Worm (Caenorhabditis elegans): ENCODE results near the gene spig-10.

Gene spig-10

DNA sequence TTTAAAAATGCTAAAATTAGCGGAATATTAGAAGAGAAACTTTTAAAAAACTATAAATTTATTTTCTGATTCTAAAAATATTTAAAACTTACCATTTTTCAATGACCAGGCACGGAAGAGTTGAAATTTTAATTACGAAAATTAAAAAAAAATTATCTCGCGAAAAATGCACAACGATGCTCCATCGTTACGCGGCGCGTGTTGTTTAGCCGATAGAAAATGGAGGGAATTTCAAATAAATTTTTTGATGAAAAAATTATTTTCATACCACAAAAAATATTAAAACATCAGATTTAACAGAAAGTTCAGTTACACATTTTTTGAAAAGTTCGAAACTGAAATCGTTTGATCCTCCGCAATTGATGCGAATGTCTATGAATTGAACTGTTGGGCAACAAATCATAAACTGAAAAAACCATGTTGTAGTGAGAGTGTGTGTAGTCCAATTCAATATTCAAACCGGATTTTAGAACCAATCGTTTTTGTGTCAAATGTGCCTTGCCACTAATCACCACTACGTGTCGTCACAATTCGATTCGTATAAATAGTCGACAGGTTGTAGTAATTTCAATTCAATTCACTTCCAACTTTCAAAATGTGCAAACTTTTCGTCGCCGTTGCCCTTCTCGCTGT lies 45.2 kb downstream of the spig-10 start, which contains the start of the genes tofu-2 and spig-1:
Gene tofu-2 (minus strand): TSS at position 116 of the 633 bp plus-strand sequence.
Gene spig-1 (plus strand): TSS at position 583 of the 633 bp plus-strand sequence.
- TF ChIP-seq nhr-12 (tag; optimal IDR thresholded peaks at IDR 0.05) (no peak), lin-39 (tag; optimal IDR thresholded peaks at IDR 0.05) (no peak), ceh-16 (tag; optimal IDR thresholded peaks at IDR 0.05) (no peak), R02D3.7 (tag; optimal IDR thresholded peaks at IDR 0.05) (no peak), elt-1 (tag; optimal IDR thresholded peaks at IDR 0.05) (no peak), ztf-4 (tag; optimal IDR thresholded peaks at IDR 0.05) (no peak), dmd-4 (tag; optimal IDR thresholded peaks at IDR 0.05) (no peak), nhr-129 (tag; optimal IDR thresholded peaks at IDR 0.05) (no peak), ama-1 (optimal IDR thresholded peaks at IDR 0.05) (no peak), nhr-6 (tag; optimal IDR thresholded peaks at IDR 0.05) (no peak), nhr-25 (tag; optimal IDR thresholded peaks at IDR 0.05) (no peak), skn-1 (tag; optimal IDR thresholded peaks at IDR 0.05) (no peak), unc-55 (GFP tag; optimal IDR thresholded peaks at IDR 0.05) (no peak), C34F6.9 (tag; optimal IDR thresholded peaks at IDR 0.05) (no peak), mab-5 (tag; optimal IDR thresholded peaks at IDR 0.05) (no peak)

ce11 chrV:7053100-7053499 lies 47.0 kb downstream of the spig-10 start, which contains the start of gene txt-17:
TSS of gene txt-17 (minus strand) at chrV:7053200.
- TF ChIP-seq egl-27 (tag; optimal IDR thresholded peaks at IDR 0.05) (no peak), elt-1 (tag; optimal IDR thresholded peaks at IDR 0.05) (no peak), mab-5 (tag; optimal IDR thresholded peaks at IDR 0.05) (no peak), lsy-2 (tag; optimal IDR thresholded peaks at IDR 0.05) (no peak), nhr-23 (tag; optimal IDR thresholded peaks at IDR 0.05) (no peak), nhr-12 (tag; optimal IDR thresholded peaks at IDR 0.05) (no peak), ztf-4 (tag; optimal IDR thresholded peaks at IDR 0.05) (no peak), C34F6.9 (tag; optimal IDR thresholded peaks at IDR 0.05) (no peak), lin-11 (tag; optimal IDR thresholded peaks at IDR 0.05) (no peak), nhr-129 (tag; optimal IDR thresholded peaks at IDR 0.05) (no peak)

DNA sequence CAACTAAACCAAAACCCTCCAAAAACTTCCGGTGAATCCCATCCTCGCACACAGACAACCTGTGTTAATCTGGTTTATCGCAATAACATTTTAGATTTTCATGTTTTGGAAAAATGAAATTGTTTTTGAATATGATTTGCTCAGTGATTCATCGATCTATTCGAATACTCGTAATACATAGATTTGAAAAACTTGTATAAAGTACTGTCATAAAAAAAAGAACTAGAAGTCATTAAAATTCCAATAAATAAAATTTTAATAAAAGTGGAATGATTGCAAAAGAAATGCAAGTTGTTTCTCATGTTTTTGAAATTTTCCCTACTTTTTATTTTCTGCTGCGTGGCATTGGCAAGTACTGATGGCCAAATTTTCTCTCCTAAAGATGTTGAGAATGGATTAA lies 48.5 kb downstream of the spig-10 start, which contains the start of gene spig-8:
Gene spig-8 (plus strand): TSS at position 301 of the 400 bp plus-strand sequence.
- TF ChIP-seq egl-27 (tag; optimal IDR thresholded peaks at IDR 0.05), result no peak
- TF ChIP-seq nhr-11 (tag; optimal IDR thresholded peaks at IDR 0.05), result no peak
- no peak for TF ChIP-seq ama-1 (optimal IDR thresholded peaks at IDR 0.05)

Measured in whole organism, L2 larva.